Worm (Caenorhabditis elegans) whole organism, early embryonic: ENCODE measurements around the gene fkb-3.

Experiments used
- B0310.2 ChIP-seq: sonication (generic microtip); optimal IDR thresholded peaks from 2 replicates; lab custom pipeline; 2016; ENCODE audit warnings: mild to moderate bottlenecking, missing genetic modification characterization, missing compliant biosample characterization
- F13C5.2 ChIP-seq: sonication (generic microtip); optimal IDR thresholded peaks from 2 replicates; lab custom pipeline; 2017; ENCODE audit warnings: mild to moderate bottlenecking, missing genetic modification characterization, inconsistent platforms, missing compliant biosample characterization
- aly-1 ChIP-seq: sonication (generic microtip); optimal IDR thresholded peaks from 2 replicates; lab custom pipeline; 2016; ENCODE audit warnings: missing genetic modification characterization, missing compliant biosample characterization
- ama-1 ChIP-seq: fragments of 150-350 bp; optimal IDR thresholded peaks from 2 replicates; lab custom pipeline; 2014
- ceh-13 ChIP-seq: fragments of 200-800 bp; sonication (Bioruptor generic); optimal IDR thresholded peaks from 2 replicates; lab custom pipeline; 2018; ENCODE audit warnings: mild to moderate bottlenecking, missing genetic modification characterization, missing compliant biosample characterization
- ceh-36 ChIP-seq: sonication (generic microtip); optimal IDR thresholded peaks from 2 replicates; lab custom pipeline; 2016; ENCODE audit warnings: missing genetic modification characterization, inconsistent platforms, missing compliant biosample characterization
- ets-7 ChIP-seq: sonication (generic microtip); optimal IDR thresholded peaks from 2 replicates; lab custom pipeline; 2016; ENCODE audit warnings: missing genotype, missing genetic modification characterization, missing compliant biosample characterization
- flt-1 ChIP-seq: fragments of 200-800 bp; sonication (Bioruptor generic); IDR thresholded peaks from 2 replicates; pipeline ENCODE4 v1.3.6; 2022; ENCODE audit warnings: missing genetic modification characterization, missing compliant biosample characterization
- hmbx-1 ChIP-seq: sonication (generic microtip); optimal IDR thresholded peaks from 2 replicates; lab custom pipeline; 2016; ENCODE audit warnings: mild to moderate bottlenecking, missing genetic modification characterization, missing compliant biosample characterization
- hmg-4 ChIP-seq: fragments of 200-800 bp; sonication (Bioruptor generic); optimal IDR thresholded peaks from 2 replicates; lab custom pipeline; 2018; ENCODE audit warnings: mild to moderate bottlenecking, missing genetic modification characterization, missing compliant biosample characterization
- hnd-1 ChIP-seq: sonication (generic microtip); optimal IDR thresholded peaks from 2 replicates; lab custom pipeline; 2016; ENCODE audit warnings: missing genetic modification characterization, missing compliant biosample characterization
- pes-1 ChIP-seq: fragments of 200-800 bp; sonication (Bioruptor generic); IDR thresholded peaks from 2 replicates; pipeline ENCODE4 v1.3.6; 2022; ENCODE audit warnings: missing genetic modification reagents, missing genetic modification characterization, missing compliant biosample characterization
- scrt-1 ChIP-seq: fragments of 200-800 bp; sonication (Bioruptor generic); IDR thresholded peaks from 2 replicates; pipeline ENCODE4 v1.3.6; 2022; ENCODE audit warnings: missing genetic modification characterization, missing compliant biosample characterization
- sea-1 ChIP-seq: fragments of 200-800 bp; sonication (Bioruptor generic); conservative IDR thresholded peaks from 2 replicates; pipeline ENCODE4 v1.3.6; 2022; ENCODE audit warnings: missing genetic modification characterization, missing compliant biosample characterization
- tbx-11 ChIP-seq: fragments of 200-800 bp; sonication (Bioruptor generic); IDR thresholded peaks from 2 replicates; pipeline ENCODE4 v1.3.6; 2022; ENCODE audit warnings: missing genetic modification characterization, missing compliant biosample characterization
- tbx-37 ChIP-seq: fragments of 200-800 bp; sonication (Bioruptor generic); conservative IDR thresholded peaks from 2 replicates; pipeline ENCODE4 v1.3.6; 2022; ENCODE audit warnings: missing genetic modification reagents, missing genetic modification characterization, missing compliant biosample characterization
- tra-4 ChIP-seq: sonication (generic microtip); optimal IDR thresholded peaks from 2 replicates; lab custom pipeline; 2017; ENCODE audit warnings: missing genetic modification characterization, missing compliant biosample characterization

Gene fkb-3

ce11 chrV:7230847-7231246 is 5.8 kb downstream of the fkb-3 start, which contains the start of the genes gei-6 and krr-1:
TSS of gene gei-6 (minus strand) at chrV:7230848.
TSS of gene krr-1 (plus strand) at chrV:7231190.
- TF ChIP-seq sea-1 (GFP tag; lab: Robert Waterston, UW): peak; percentile 90
- TF ChIP-seq tra-4 (tag; lab: Kevin White, UChicago): no peak
- peak; percentile 22 for TF ChIP-seq aly-1 (tag; lab: Kevin White, UChicago)
- TF ChIP-seq hmbx-1: peak; percentile 31
- peak; percentile 90 for TF ChIP-seq F13C5.2
- peak; percentile 83 for TF ChIP-seq hmg-4 (GFP tag; lab: Kevin White, UChicago)
- TF ChIP-seq ceh-36 (tag; lab: Kevin White, UChicago): peak; percentile 87
- no peak for TF ChIP-seq ets-7
- TF ChIP-seq ama-1 (lab: Kevin White, UChicago): no peak
- peak; percentile 66 for TF ChIP-seq B0310.2 (tag; lab: Kevin White, UChicago)
- peak; percentile 90 for TF ChIP-seq pes-1 (GFP tag; lab: Robert Waterston, UW)
- TF ChIP-seq flt-1 (GFP tag; lab: Robert Waterston, UW): peak; percentile 84
- peak; percentile 70 for TF ChIP-seq hnd-1
- TF ChIP-seq tbx-11 (GFP tag; lab: Robert Waterston, UW): peak; percentile 92
- TF ChIP-seq ceh-13 (GFP tag; lab: Kevin White, UChicago): peak; percentile 73
- TF ChIP-seq scrt-1: peak; percentile 85
- peak; percentile 88 for TF ChIP-seq tbx-37 (GFP tag; lab: Robert Waterston, UW)

- no peak for TF ChIP-seq aly-1 (tag; lab: Kevin White, UChicago)
- TF ChIP-seq pes-1 (GFP tag; lab: Robert Waterston, UW): no peak
- no peak for TF ChIP-seq tbx-37 (GFP tag; lab: Robert Waterston, UW)
- TF ChIP-seq tra-4 (tag; lab: Kevin White, UChicago): no peak
- no peak for TF ChIP-seq scrt-1
- no peak for TF ChIP-seq ceh-13 (GFP tag; lab: Kevin White, UChicago)
- TF ChIP-seq tbx-11 (GFP tag; lab: Robert Waterston, UW): no peak
- TF ChIP-seq hmg-4 (GFP tag; lab: Kevin White, UChicago): no peak
- no peak for TF ChIP-seq flt-1 (GFP tag; lab: Robert Waterston, UW)
- no peak for TF ChIP-seq sea-1 (GFP tag; lab: Robert Waterston, UW)
- no peak for TF ChIP-seq F13C5.2
- TF ChIP-seq hnd-1: no peak
- TF ChIP-seq ceh-36 (tag; lab: Kevin White, UChicago): no peak
- TF ChIP-seq ets-7: no peak
- no peak for TF ChIP-seq ama-1 (lab: Kevin White, UChicago)
Measured at ce11 chrV:7231524-7231923, 6.5 kb downstream of the fkb-3 start.

- TF ChIP-seq aly-1 (tag; lab: Kevin White, UChicago) (no peak), tbx-11 (GFP tag; lab: Robert Waterston, UW) (no peak), ama-1 (lab: Kevin White, UChicago) (no peak), ceh-36 (tag; lab: Kevin White, UChicago) (no peak), B0310.2 (tag; lab: Kevin White, UChicago) (no peak), tbx-37 (GFP tag; lab: Robert Waterston, UW) (no peak), F13C5.2 (no peak), scrt-1 (no peak), ets-7 (no peak), hmbx-1 (no peak), pes-1 (GFP tag; lab: Robert Waterston, UW) (no peak), hmg-4 (GFP tag; lab: Kevin White, UChicago) (no peak), ceh-13 (GFP tag; lab: Kevin White, UChicago) (no peak), tra-4 (tag; lab: Kevin White, UChicago) (no peak), flt-1 (GFP tag; lab: Robert Waterston, UW) (no peak)
Measured at ce11 chrV:7234726-7235125, 9.7 kb downstream of the fkb-3 start, which contains the start of gene C05C8.5. TSS of gene C05C8.5 (minus strand) at chrV:7234826.

ce11 chrV:7236694-7237093 is 11.7 kb downstream of the fkb-3 start:
- no peak for TF ChIP-seq B0310.2 (tag; lab: Kevin White, UChicago)
- no peak for TF ChIP-seq F13C5.2
- TF ChIP-seq ceh-13 (GFP tag; lab: Kevin White, UChicago): no peak
- no peak for TF ChIP-seq hmg-4 (GFP tag; lab: Kevin White, UChicago)

- no peak for TF ChIP-seq tbx-37 (GFP tag; lab: Robert Waterston, UW)
- TF ChIP-seq scrt-1: no peak
- no peak for TF ChIP-seq hmbx-1
- no peak for TF ChIP-seq tbx-11 (GFP tag; lab: Robert Waterston, UW)
- TF ChIP-seq flt-1 (GFP tag; lab: Robert Waterston, UW): no peak
- TF ChIP-seq B0310.2 (tag; lab: Kevin White, UChicago): no peak
- no peak for TF ChIP-seq tra-4 (tag; lab: Kevin White, UChicago)
- no peak for TF ChIP-seq hnd-1
- no peak for TF ChIP-seq ets-7
- no peak for TF ChIP-seq ama-1 (lab: Kevin White, UChicago)
- no peak for TF ChIP-seq aly-1 (tag; lab: Kevin White, UChicago)
- TF ChIP-seq F13C5.2: no peak
- no peak for TF ChIP-seq ceh-36 (tag; lab: Kevin White, UChicago)
- TF ChIP-seq hmg-4 (GFP tag; lab: Kevin White, UChicago): no peak
- no peak for TF ChIP-seq ceh-13 (GFP tag; lab: Kevin White, UChicago)
- no peak for TF ChIP-seq sea-1 (GFP tag; lab: Robert Waterston, UW)
- no peak for TF ChIP-seq pes-1 (GFP tag; lab: Robert Waterston, UW)
Measured at ce11 chrV:7237094-7237132, 11.9 kb downstream of the fkb-3 start, which contains the start of gene hpo-9. TSS of gene hpo-9 (minus strand) at chrV:7237130.

ce11 chrV:7237133-7237532 is 12.1 kb downstream of the fkb-3 start, which contains the start of gene hyls-1:
TSS of gene hyls-1 (plus strand) at chrV:7237381.
- TF ChIP-seq hmg-4 (GFP tag; lab: Kevin White, UChicago) (peak; percentile 5), scrt-1 (no peak), hmbx-1 (no peak), ceh-13 (GFP tag; lab: Kevin White, UChicago) (no peak), tbx-37 (GFP tag; lab: Robert Waterston, UW) (peak; percentile 41; the same call in 1 of the 2 replicates), F13C5.2 (peak; percentile 60)

- TF ChIP-seq tra-4 (tag; lab: Kevin White, UChicago) (no peak), scrt-1 (no peak), B0310.2 (tag; lab: Kevin White, UChicago) (no peak), flt-1 (GFP tag; lab: Robert Waterston, UW) (no peak), ets-7 (no peak), aly-1 (tag; lab: Kevin White, UChicago) (no peak), F13C5.2 (no peak), tbx-11 (GFP tag; lab: Robert Waterston, UW) (no peak), hmbx-1 (no peak), pes-1 (GFP tag; lab: Robert Waterston, UW) (no peak), hnd-1 (no peak), ceh-13 (GFP tag; lab: Kevin White, UChicago) (no peak), sea-1 (GFP tag; lab: Robert Waterston, UW) (no peak), tbx-37 (GFP tag; lab: Robert Waterston, UW) (no peak), ceh-36 (tag; lab: Kevin White, UChicago) (no peak), ama-1 (lab: Kevin White, UChicago) (no peak), hmg-4 (GFP tag; lab: Kevin White, UChicago) (no peak)
Measured at ce11 chrV:7239471-7239870, 14.4 kb downstream of the fkb-3 start, which contains the start of gene C05C8.1. TSS of gene C05C8.1 (plus strand) at chrV:7239771.
